Fruit fly (Drosophila melanogaster): ENCODE data around the gene CG45263.

DNA sequence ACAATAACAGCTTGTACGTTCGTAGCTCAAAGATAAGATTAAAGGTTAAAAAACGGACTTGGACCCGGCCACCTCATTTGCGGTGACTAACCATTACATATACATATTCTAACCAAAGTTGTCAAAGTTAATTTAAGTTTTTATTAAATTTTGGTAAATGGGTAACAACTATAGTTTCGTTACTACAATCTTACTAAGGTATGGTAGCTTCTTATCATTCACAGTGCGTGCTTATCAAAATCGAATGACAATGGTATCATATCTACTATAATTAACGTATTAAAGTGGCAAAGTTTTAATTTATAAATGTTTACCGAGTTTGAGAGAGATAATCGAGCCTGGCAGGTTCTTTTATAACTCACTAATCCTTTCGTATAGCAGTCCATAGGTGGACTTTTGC, 41.7 kb upstream of the CG45263 start:
- TF ChIP-seq CG1620 (GFP tag; optimal IDR thresholded peaks at IDR 0.05) (no peak), CG33017 (tag; optimal IDR thresholded peaks at IDR 0.05) (no peak), Mnt (GFP tag; optimal IDR thresholded peaks at IDR 0.05) (no peak), CG14711 (tag; optimal IDR thresholded peaks at IDR 0.05) (no peak), ovo (GFP tag; optimal IDR thresholded peaks at IDR 0.05) (no peak), CG7045 (GFP tag; optimal IDR thresholded peaks at IDR 0.05) (no peak), toe (GFP tag; optimal IDR thresholded peaks at IDR 0.05) (no peak), cnc (optimal IDR thresholded peaks at IDR 0.05) (no peak), Hr96 (GFP tag; optimal IDR thresholded peaks at IDR 0.05) (no peak), pad (GFP tag; optimal IDR thresholded peaks at IDR 0.05) (no peak), CG12768 (GFP tag; optimal IDR thresholded peaks at IDR 0.05) (no peak), kay (GFP tag; ENCODE audit: borderline replicate concordance) (no peak)
